Worm (Caenorhabditis elegans): ENCODE data around the gene C18H7.1.

C18H7.1 gene

DNA sequence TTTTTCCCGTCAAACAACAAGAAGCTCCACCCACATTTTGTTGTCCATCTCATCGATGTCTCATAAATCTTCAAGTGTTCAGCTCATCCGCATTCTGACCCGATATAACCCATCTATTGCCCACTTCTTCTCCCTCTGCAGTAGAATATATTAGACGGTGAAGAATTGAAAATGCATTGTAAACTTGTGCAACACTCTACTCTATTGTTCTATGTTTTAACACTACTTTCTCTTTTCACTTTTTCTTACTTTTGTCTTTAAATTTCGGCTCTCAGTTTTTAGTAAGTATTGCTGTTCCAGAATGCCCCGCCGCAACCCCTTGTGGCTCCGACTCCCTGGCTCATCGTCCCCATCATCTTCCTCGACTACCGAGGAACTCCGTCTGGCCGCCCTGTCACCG lies 34.0 kb downstream of the C18H7.1 start, which contains the start of gene K11H12.9:
Gene K11H12.9 (plus strand): TSS at position 301 of the 400 bp plus-strand sequence.
- TF ChIP-seq T26A5.8 (tag; optimal IDR thresholded peaks at IDR 0.05), result no peak
- peak; percentile 45; the same call in 1 of the 2 replicates for TF ChIP-seq zfh-2 (GFP tag; conservative IDR thresholded peaks at IDR 0.05)

- no peak for TF ChIP-seq cebp-1 (GFP tag; IDR thresholded peaks at IDR 0.05)
- peak; percentile 14 for TF ChIP-seq cebp-1 (tag; optimal IDR thresholded peaks at IDR 0.05)
- 0 out of 2 replicates have a peak, but pooled peaks have one; percentile 22 for TF ChIP-seq egl-44 (GFP tag; IDR thresholded peaks at IDR 0.05)
- TF ChIP-seq mes-4 (tag; optimal IDR thresholded peaks at IDR 0.05), result no peak
- TF ChIP-seq B0336.3 (GFP tag; IDR thresholded peaks at IDR 0.05), result peak; percentile 90
- TF ChIP-seq mcd-1 (GFP tag; IDR thresholded peaks at IDR 0.05), result no peak; the same call in 1 of the 2 replicates
- peak in 1 of 3 experiments; percentile 23 for TF ChIP-seq lin-35 (GFP tag; optimal IDR thresholded peaks at IDR 0.05)
- TF ChIP-seq madf-3 (GFP tag; IDR thresholded peaks at IDR 0.05), result peak; percentile 92
- TF ChIP-seq zim-3 (tag; optimal IDR thresholded peaks at IDR 0.05), result peak; percentile 48
- TF ChIP-seq mel-28 (tag; optimal IDR thresholded peaks at IDR 0.05; ENCODE audit: borderline replicate concordance), result no peak
- no peak for TF ChIP-seq aptf-2 (GFP tag; conservative IDR thresholded peaks at IDR 0.05)
- TF ChIP-seq T07F8.4 (tag; optimal IDR thresholded peaks at IDR 0.05), result no peak
- 0 out of 2 replicates have a peak, but pooled peaks have one; percentile 44 for TF ChIP-seq ceh-40 (GFP tag; IDR thresholded peaks at IDR 0.05)
- TF ChIP-seq F33H1.4 (GFP tag; IDR thresholded peaks at IDR 0.05), result peak; percentile 27; the same call in 1 of the 2 replicates
- peak; percentile 2 for TF ChIP-seq B0261.1 (tag; optimal IDR thresholded peaks at IDR 0.05)
- no peak for TF ChIP-seq ceh-58 (GFP tag; IDR thresholded peaks at IDR 0.05)
- no peak for TF ChIP-seq ets-4 (GFP tag; optimal IDR thresholded peaks at IDR 0.05)
- TF ChIP-seq ekl-4 (GFP tag; IDR thresholded peaks at IDR 0.05), result peak; percentile 92
- TF ChIP-seq ceh-27 (GFP tag; optimal IDR thresholded peaks at IDR 0.05), result no peak
- no peak for TF ChIP-seq ztf-18 (tag; optimal IDR thresholded peaks at IDR 0.05)
- 0 out of 2 replicates have a peak, but pooled peaks have one; percentile 82 for TF ChIP-seq cebp-2 (GFP tag; IDR thresholded peaks at IDR 0.05)
- peak; percentile 24 for TF ChIP-seq ZK185.1 (tag; optimal IDR thresholded peaks at IDR 0.05; ENCODE audit: poor library complexity, severe bottlenecking)
- TF ChIP-seq madf-6 (GFP tag; IDR thresholded peaks at IDR 0.05), result peak; percentile 78
- TF ChIP-seq Y56A3A.18 (GFP tag; IDR thresholded peaks at IDR 0.05), result peak; percentile 61; the same call in 1 of the 2 replicates
- TF ChIP-seq F10E7.11 (tag; optimal IDR thresholded peaks at IDR 0.05), result no peak
- TF ChIP-seq akir-1 (GFP tag; optimal IDR thresholded peaks at IDR 0.05), result no peak
- peak; percentile 65 for TF ChIP-seq lin-54 (GFP tag; optimal IDR thresholded peaks at IDR 0.05)
- TF ChIP-seq D2030.7 (GFP tag; IDR thresholded peaks at IDR 0.05), result peak; percentile 42; the same call in 1 of the 2 replicates
- TF ChIP-seq C17E4.6 (GFP tag; IDR thresholded peaks at IDR 0.05), result peak; percentile 68; the same call in 1 of the 2 replicates
- no peak for TF ChIP-seq snpc-4 (GFP tag; optimal IDR thresholded peaks at IDR 0.05)
- peak in 2 of 4 experiments; percentile 12 to 45 for TF ChIP-seq snpc-4 (tag; optimal IDR thresholded peaks at IDR 0.05)
- no peak for TF ChIP-seq nhr-27 (tag; optimal IDR thresholded peaks at IDR 0.05)
- TF ChIP-seq lin-26 (GFP tag; IDR thresholded peaks at IDR 0.05), result peak; percentile 25; the same call in 1 of the 2 replicates
- no peak for TF ChIP-seq hlh-26 (GFP tag; conservative IDR thresholded peaks at IDR 0.05)
- peak; percentile 78 for TF ChIP-seq hsf-1 (GFP tag; IDR thresholded peaks at IDR 0.05)
- TF ChIP-seq unc-130 (GFP tag; optimal IDR thresholded peaks at IDR 0.05), result peak; percentile 26
- 0 out of 2 replicates have a peak, but pooled peaks have one; percentile 3 for TF ChIP-seq egl-18 (GFP tag; IDR thresholded peaks at IDR 0.05)
- TF ChIP-seq unc-62 (GFP tag; optimal IDR thresholded peaks at IDR 0.05), result no peak
- peak; percentile 66; the same call in 1 of the 2 replicates for TF ChIP-seq Y53G8AR.9 (GFP tag; conservative IDR thresholded peaks at IDR 0.05)
- no peak for TF ChIP-seq hlh-12 (tag; optimal IDR thresholded peaks at IDR 0.05)
- TF ChIP-seq madf-8 (GFP tag; conservative IDR thresholded peaks at IDR 0.05), result no peak
- no peak for TF ChIP-seq B0035.1 (tag; optimal IDR thresholded peaks at IDR 0.05)
- peak; percentile 58 for TF ChIP-seq repo-1 (tag; optimal IDR thresholded peaks at IDR 0.05)
These were observed 37.9 kb downstream of the C18H7.1 start, which contains the start of gene K11H12.1 for ce11 chrIV:653138-653848. TSS of gene K11H12.1 (minus strand) at chrIV:653421.

All from whole organism, young adult.